Worm (Caenorhabditis elegans): Measurements from ENCODE around the gene ads-1.

ce11 chrIII:292340-292739 is 6.0 kb downstream of the ads-1 start, which contains the start of gene Y50D7A.1:
- TF ChIP-seq ceh-20 (GFP tag; IDR thresholded peaks at IDR 0.05) (no peak), saeg-2 (GFP tag; IDR thresholded peaks at IDR 0.05) (no peak), ceh-32 (tag; optimal IDR thresholded peaks at IDR 0.05; ENCODE audit: poor library complexity) (no peak), R02D3.7 (tag; optimal IDR thresholded peaks at IDR 0.05) (no peak), pha-4 (GFP tag; IDR thresholded peaks at IDR 0.05) (no peak), pha-4 (tag; optimal IDR thresholded peaks at IDR 0.05) (no peak)

All from whole organism, L4 larva.